Worm (Caenorhabditis elegans): ENCODE results near the gene C01G5.7.

DNA sequence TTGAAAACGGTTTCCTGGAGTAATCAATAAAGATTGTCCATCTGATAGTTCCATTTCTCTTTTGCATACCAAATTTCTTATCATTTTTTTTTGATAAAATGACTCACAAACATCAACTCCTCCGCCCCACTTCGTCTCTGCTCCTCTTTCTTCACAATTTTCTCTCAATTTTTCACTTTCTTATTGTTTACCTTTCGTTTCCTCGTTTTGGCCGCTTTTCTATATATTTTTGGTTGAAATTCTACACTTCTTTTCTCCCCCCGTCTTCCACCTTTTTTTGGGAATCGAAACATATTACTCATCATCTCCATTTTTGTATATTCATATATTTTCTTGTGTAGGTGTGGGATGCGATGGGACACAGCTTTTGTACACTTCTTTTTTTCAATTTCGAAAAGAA lies 15.2 kb upstream of the C01G5.7 start:
- TF ChIP-seq ceh-28 (tag; optimal IDR thresholded peaks at IDR 0.05) (no peak), lin-13 (GFP tag; optimal IDR thresholded peaks at IDR 0.05) (no peak), tra-1 (GFP tag; IDR thresholded peaks at IDR 0.05) (no peak), hlh-30 (tag; optimal IDR thresholded peaks at IDR 0.05; ENCODE audit: insufficient read depth) (no peak), nhr-76 (tag; optimal IDR thresholded peaks at IDR 0.05) (no peak), ztf-7 (tag; optimal IDR thresholded peaks at IDR 0.05) (no peak), zfp-3 (GFP tag; conservative IDR thresholded peaks at IDR 0.05) (no peak), unc-62 (GFP tag; optimal IDR thresholded peaks at IDR 0.05 in 1 of 2) (no peak), unc-62 (tag; optimal IDR thresholded peaks at IDR 0.05) (no peak), aha-1 (tag) (no peak), ceh-82 (tag; optimal IDR thresholded peaks at IDR 0.05) (no peak), fkh-10 (GFP tag; optimal IDR thresholded peaks at IDR 0.05) (no peak)

All from whole organism, L4 larva.